Fruit fly (Drosophila melanogaster) whole organism, wandering third instar larva: ENCODE results near the gene Ugt35E2.

Experiments used
- Abd-B ChIP-seq: fragments of >200 bp; optimal IDR thresholded peaks from 2 replicates; lab custom pipeline; 2017; ENCODE audit warnings: missing biosample characterization, missing genetic modification characterization
- CG9705 ChIP-seq: fragments of 200-800 bp; sonication (Bioruptor generic); optimal IDR thresholded peaks from 2 replicates; lab custom pipeline; 2018; ENCODE audit warnings: missing biosample characterization, mild to moderate bottlenecking, missing genetic modification characterization
- Dfd ChIP-seq: fragments of >200 bp; optimal IDR thresholded peaks from 2 replicates; lab custom pipeline; 2017; ENCODE audit warnings: missing biosample characterization, missing genetic modification characterization
- Dif ChIP-seq: fragments of 200-275, 200-300 bp; sonication (Bioruptor generic); optimal IDR thresholded peaks from 2 replicates; lab custom pipeline; 2018; ENCODE audit warnings: missing biosample characterization, missing genetic modification characterization; ENCODE audit not compliant: partially characterized antibody
- GATAd ChIP-seq: sonication (Bioruptor generic); optimal IDR thresholded peaks from 2 replicates; lab custom pipeline; 2016; ENCODE audit warnings: missing biosample characterization, missing genetic modification characterization
- Hnf4 ChIP-seq: fragments of 200-800 bp; sonication (Bioruptor generic); optimal IDR thresholded peaks from 2 replicates; lab custom pipeline; 2016; ENCODE audit warnings: missing biosample characterization, mild to moderate bottlenecking, missing genetic modification characterization
- Hr78 ChIP-seq: fragments of >200 bp; optimal IDR thresholded peaks from 2 replicates; lab custom pipeline; 2017; ENCODE audit warnings: missing biosample characterization, missing genetic modification characterization
- N ChIP-seq: fragments of >200 bp; optimal IDR thresholded peaks from 2 replicates; lab custom pipeline; 2018; ENCODE audit warnings: missing biosample characterization, missing external identifiers, missing genetic modification characterization
- Rel ChIP-seq, 2 experiments: fragments of 200-800 bp; sonication (Bioruptor generic) in 1 of 2; optimal IDR thresholded peaks; 2 replicates in 1 of 2; 3 replicates in 1 of 2; lab custom pipeline; 2016 to 2019; ENCODE audit warnings: mild to moderate bottlenecking in 2 of 2, missing biosample characterization in 2 of 2, missing genetic modification characterization in 2 of 2, moderate library complexity in 1 of 2
- Sp1 ChIP-seq: fragments of 200-800 bp; sonication (Bioruptor generic); optimal IDR thresholded peaks from 3 replicates; lab custom pipeline; 2019; ENCODE audit warnings: missing biosample characterization, mild to moderate bottlenecking, missing genetic modification characterization, moderate library complexity
- Vsx2 ChIP-seq: fragments of 200-300, 225-300 bp; sonication (Bioruptor generic); optimal IDR thresholded peaks from 2 replicates; lab custom pipeline; 2018; ENCODE audit warnings: missing biosample characterization, missing genetic modification characterization; ENCODE audit not compliant: partially characterized antibody
- br ChIP-seq: fragments of 200-800 bp; sonication (Bioruptor generic); optimal IDR thresholded peaks from 2 replicates; lab custom pipeline; 2016; ENCODE audit warnings: missing biosample characterization, missing genetic modification characterization
- brk ChIP-seq: fragments of 200-800 bp; sonication (Bioruptor generic); optimal IDR thresholded peaks from 2 replicates; lab custom pipeline; 2016; ENCODE audit warnings: missing biosample characterization, mild to moderate bottlenecking, missing genetic modification characterization
- dmrt93B ChIP-seq: fragments of 200-800 bp; sonication (Bioruptor generic); optimal IDR thresholded peaks from 2 replicates; lab custom pipeline; 2018; ENCODE audit warnings: missing biosample characterization, mild to moderate bottlenecking, missing genetic modification characterization
- dsf ChIP-seq: sonication (Bioruptor generic); optimal IDR thresholded peaks from 2 replicates; lab custom pipeline; 2016; ENCODE audit warnings: missing biosample characterization, missing genetic modification characterization, borderline replicate concordance
- foxo ChIP-seq, 2 experiments: fragments of 200-800 bp; sonication (Bioruptor generic); optimal IDR thresholded peaks; 2 replicates in 1 of 2; 3 replicates in 1 of 2; lab custom pipeline; 2016 to 2017; ENCODE audit warnings: missing biosample characterization in 2 of 2, missing genetic modification characterization in 2 of 2
- fru ChIP-seq: fragments of 200-800 bp; sonication (Bioruptor generic); optimal IDR thresholded peaks from 3 replicates; lab custom pipeline; 2016; ENCODE audit warnings: missing biosample characterization, mild to moderate bottlenecking, missing genetic modification characterization
- h ChIP-seq: fragments of 200-800 bp; sonication (Bioruptor generic); optimal IDR thresholded peaks from 3 replicates; lab custom pipeline; 2016; ENCODE audit warnings: missing biosample characterization, mild to moderate bottlenecking, missing genetic modification characterization
- jim ChIP-seq: fragments of 175-275, 200-325 bp; sonication (Bioruptor generic); optimal IDR thresholded peaks from 2 replicates; lab custom pipeline; 2016; ENCODE audit warnings: missing biosample characterization, mild to moderate bottlenecking, missing genetic modification characterization
- lola ChIP-seq: fragments of >200 bp; optimal IDR thresholded peaks from 2 replicates; lab custom pipeline; 2017; ENCODE audit warnings: missing biosample characterization, missing genetic modification characterization
- psq ChIP-seq: fragments of 200-800 bp; sonication (Bioruptor generic); optimal IDR thresholded peaks from 3 replicates; lab custom pipeline; 2017; ENCODE audit warnings: missing biosample characterization, mild to moderate bottlenecking, missing genetic modification characterization, moderate library complexity
- rgr ChIP-seq: fragments of 200-800 bp; sonication (Bioruptor generic); optimal IDR thresholded peaks from 3 replicates; lab custom pipeline; 2016; ENCODE audit warnings: missing biosample characterization, mild to moderate bottlenecking, missing genetic modification characterization
- sage ChIP-seq: fragments of 200-800 bp; sonication (Bioruptor generic); optimal IDR thresholded peaks from 2 replicates; lab custom pipeline; 2016; ENCODE audit warnings: missing biosample characterization, mild to moderate bottlenecking, missing genetic modification characterization
- tai ChIP-seq: sonication (Bioruptor generic); optimal IDR thresholded peaks from 2 replicates; lab custom pipeline; 2016; ENCODE audit warnings: missing biosample characterization, missing genetic modification characterization
- usp ChIP-seq: fragments of >200 bp; optimal IDR thresholded peaks from 2 replicates; lab custom pipeline; 2017; ENCODE audit warnings: missing biosample characterization, missing genetic modification characterization
- woc ChIP-seq: sonication (Bioruptor generic); optimal IDR thresholded peaks from 2 replicates; lab custom pipeline; 2016; ENCODE audit warnings: missing biosample characterization, mild to moderate bottlenecking, missing genetic modification characterization

The Ugt35E2 gene

DNA sequence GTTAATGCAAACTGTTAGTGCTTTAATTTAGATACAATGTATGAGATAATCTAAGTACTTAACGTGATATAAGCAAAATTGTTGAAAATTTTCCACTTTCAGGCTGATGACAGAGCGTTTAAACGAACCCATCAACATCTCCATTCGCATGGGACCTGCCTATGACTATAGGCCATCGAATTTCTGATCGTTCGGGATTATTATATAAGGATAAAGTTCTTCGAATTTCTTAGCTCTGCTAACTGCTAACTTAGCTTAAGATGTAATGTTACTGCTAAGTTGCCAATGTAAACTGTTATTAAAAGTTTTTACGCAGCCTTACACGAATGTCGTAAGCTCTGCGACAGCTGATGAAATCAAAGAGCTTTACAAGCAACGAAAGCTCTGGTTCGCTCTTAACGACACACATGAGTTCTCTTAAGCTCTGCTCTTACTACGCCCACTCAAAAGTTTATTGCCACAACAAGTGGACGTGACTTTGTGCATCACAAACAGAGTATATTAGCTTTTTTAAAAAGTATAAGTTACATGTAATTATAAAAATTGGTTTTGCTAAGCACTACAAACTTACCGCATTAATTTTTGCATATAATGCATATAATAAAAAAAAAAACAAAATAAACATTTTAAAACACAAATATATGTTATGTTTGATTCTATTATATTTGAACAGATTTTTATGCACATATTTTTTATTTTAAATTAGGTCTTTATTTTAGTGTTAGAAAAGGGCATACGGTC lies 29.0 kb upstream of the Ugt35E2 start (continued):
- no peak for TF ChIP-seq Hr78 (GFP tag; lab: Kevin White, UChicago)
- peak in 1 of 2 experiments; percentile 96 for TF ChIP-seq foxo (GFP tag; optimal IDR thresholded peaks at IDR 0.05; lab: Kevin White, UChicago)
- peak; percentile 99 for TF ChIP-seq Sp1
- TF ChIP-seq psq: peak; percentile 98
- TF ChIP-seq fru (GFP tag; lab: Kevin White, UChicago): peak; percentile 96
- TF ChIP-seq woc (GFP tag; lab: Kevin White, UChicago): peak; percentile 92
- TF ChIP-seq Dif (GFP tag; lab: Kevin White, UChicago): peak; percentile 4
- peak; percentile 99 for TF ChIP-seq Dfd (GFP tag; lab: Kevin White, UChicago)
- peak; percentile 94 for TF ChIP-seq rgr (GFP tag; lab: Kevin White, UChicago)

DNA sequence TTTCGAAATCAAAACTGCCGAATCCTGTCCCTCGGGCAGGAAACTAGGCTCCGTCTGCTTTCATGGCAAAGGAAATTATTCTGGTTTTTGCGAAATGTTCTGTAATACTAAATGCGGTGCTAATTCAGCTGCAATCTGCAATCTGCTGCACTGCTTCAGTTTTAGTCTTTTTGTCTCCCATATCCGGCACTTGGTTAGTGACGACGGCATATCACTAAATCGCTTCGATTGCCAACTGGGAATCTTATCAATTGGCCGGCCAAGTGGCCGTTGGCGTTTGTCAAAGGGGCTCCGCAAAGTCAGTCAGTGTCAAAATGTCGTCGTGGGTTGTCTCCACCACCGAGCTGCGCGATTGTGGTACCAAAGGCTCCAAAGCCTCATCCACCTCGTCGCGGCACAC lies 28.0 kb upstream of the Ugt35E2 start, which contains the start of gene CG18577:
TSS of gene CG18577 (plus strand) at position 301 of the 400 bp plus-strand sequence.
- TF ChIP-seq tai (GFP tag; lab: Kevin White, UChicago) (no peak), CG9705 (GFP tag; lab: Kevin White, UChicago) (no peak), fru (GFP tag; lab: Kevin White, UChicago) (no peak), jim (GFP tag; lab: Kevin White, UChicago) (no peak), Sp1 (no peak), psq (no peak), h (GFP tag; lab: Kevin White, UChicago) (no peak), Abd-B (GFP tag; lab: Kevin White, UChicago) (no peak), brk (GFP tag; lab: Kevin White, UChicago) (no peak), GATAd (no peak), Dfd (GFP tag; lab: Kevin White, UChicago) (no peak), foxo (GFP tag; optimal IDR thresholded peaks at IDR 0.05; lab: Kevin White, UChicago) (no peak), dmrt93B (no peak), usp (GFP tag; lab: Kevin White, UChicago) (no peak)

DNA sequence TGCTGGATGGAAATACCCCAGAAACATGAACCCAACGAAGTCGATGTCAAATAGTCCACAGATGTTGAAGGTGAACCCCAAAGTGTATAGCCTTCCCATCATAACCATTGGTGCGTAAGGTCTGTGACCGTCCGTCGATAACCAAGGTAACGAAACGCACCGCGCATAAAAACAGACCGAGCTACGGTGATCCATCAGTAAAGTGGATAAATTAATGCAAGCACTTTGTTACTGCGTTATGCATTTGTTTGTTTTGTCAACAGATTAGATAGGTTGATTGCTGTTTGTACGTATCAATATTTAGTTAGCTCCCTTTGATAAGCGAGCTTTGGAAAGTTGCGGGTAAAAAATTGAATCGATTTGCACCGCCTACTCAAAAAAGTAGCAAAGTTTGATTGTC lies 10.5 kb upstream of the Ugt35E2 start:
- TF ChIP-seq Sp1 (no peak), Rel (GFP tag; optimal IDR thresholded peaks at IDR 0.05; lab: Kevin White, UChicago) (no peak), Rel (tag; optimal IDR thresholded peaks at IDR 0.05; lab: Kevin White, UChicago) (no peak), Vsx2 (no peak), psq (no peak)

DNA sequence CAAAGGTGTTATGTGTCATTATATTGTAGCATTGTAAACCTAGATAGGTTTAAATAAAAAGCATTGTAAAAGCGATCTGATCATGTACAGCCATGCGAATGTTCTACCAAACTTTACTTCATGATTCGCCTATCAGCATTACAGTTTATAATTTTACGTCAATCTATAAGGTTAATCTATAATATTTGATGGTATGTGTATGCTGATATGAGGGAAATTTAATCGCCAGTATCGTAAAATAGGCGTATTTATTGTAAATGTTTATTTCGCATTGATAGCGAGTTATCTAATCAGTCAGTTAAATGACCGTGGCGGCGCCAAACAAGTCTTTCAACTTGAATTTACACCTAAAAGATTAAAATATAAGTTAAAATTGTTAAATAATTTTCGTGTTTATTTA lies 9.8 kb upstream of the Ugt35E2 start:
- TF ChIP-seq dsf (GFP tag; lab: Kevin White, UChicago) (no peak), lola (GFP tag; lab: Kevin White, UChicago) (no peak), jim (GFP tag; lab: Kevin White, UChicago) (no peak), Hnf4 (GFP tag; lab: Kevin White, UChicago) (no peak)

DNA sequence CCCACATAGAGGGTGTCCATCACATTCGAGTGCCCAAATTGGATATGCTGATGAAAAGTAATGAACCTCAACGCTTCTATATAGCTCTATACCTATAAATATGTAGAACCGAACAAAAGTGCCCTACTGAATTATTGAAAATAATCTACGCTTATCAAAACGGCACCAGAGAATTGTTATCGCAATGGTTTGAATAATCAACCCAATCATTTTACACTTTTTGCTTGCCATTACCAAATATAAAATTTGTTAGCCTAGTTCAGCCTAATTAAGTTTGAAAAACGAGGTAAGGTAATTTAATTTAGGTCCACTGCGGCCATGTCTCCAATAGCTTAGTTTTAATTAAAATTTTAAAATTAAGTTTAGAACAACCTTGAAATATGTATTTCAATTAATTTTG lies 8.0 kb upstream of the Ugt35E2 start:
- TF ChIP-seq Abd-B (GFP tag; lab: Kevin White, UChicago) (no peak), Sp1 (no peak), N (GFP tag; lab: Kevin White, UChicago) (no peak), foxo (GFP tag; optimal IDR thresholded peaks at IDR 0.05; lab: Kevin White, UChicago) (no peak), h (GFP tag; lab: Kevin White, UChicago) (no peak), br (GFP tag; lab: Kevin White, UChicago) (no peak), GATAd (no peak), Dif (GFP tag; lab: Kevin White, UChicago) (no peak), rgr (GFP tag; lab: Kevin White, UChicago) (no peak)

DNA sequence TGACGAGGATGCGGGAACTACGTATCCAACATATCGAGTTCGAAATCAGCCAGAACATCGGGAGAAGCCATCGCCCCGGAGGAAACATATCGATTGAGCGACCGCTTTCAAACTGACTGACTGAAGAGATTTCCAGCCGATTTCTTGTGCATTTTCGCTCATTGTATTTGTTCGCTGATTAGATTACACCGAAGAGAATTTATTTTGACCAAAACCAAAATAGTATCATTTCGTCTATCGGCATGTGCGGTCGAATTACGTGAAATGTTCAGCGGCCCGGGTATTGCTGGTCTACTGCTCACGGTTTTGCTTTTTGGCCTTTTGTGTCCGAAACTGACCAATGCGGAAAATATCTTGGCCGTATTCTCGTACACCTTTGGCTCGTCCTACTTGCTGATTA lies 7.5 kb upstream of the Ugt35E2 start, which contains the start of the genes Ugt304A1 and Ugt303A1:
TSS of gene Ugt304A1 (minus strand) at position 101 of the 400 bp plus-strand sequence.
TSS of gene Ugt303A1 (plus strand) at position 222 of the 400 bp plus-strand sequence.
- TF ChIP-seq fru (GFP tag; lab: Kevin White, UChicago) (no peak), foxo (GFP tag; optimal IDR thresholded peaks at IDR 0.05; lab: Kevin White, UChicago) (no peak), rgr (GFP tag; lab: Kevin White, UChicago) (no peak), sage (GFP tag; lab: Kevin White, UChicago) (no peak)
